ENCODE assay signal across 1 worm cellular context in genomic region chrII:13609655-13610054, ce11.
TF ChIP-seq lines count a peak whose summit lies in the region.

Gene gst-20 (minus strand): TSS chrII:13609824.

TF ChIP-seq in whole organism, L1 larva, 84 proteins besides CTCF, POLR2A, EP300 and RAD21 (continued from another document):
- no peak for TF ChIP-seq ets-5 (GFP tag; IDR thresholded peaks at IDR 0.05; lab: Robert Waterston, UW)
- no peak for TF ChIP-seq aly-2 (tag; optimal IDR thresholded peaks at IDR 0.05; lab: Kevin White, UChicago)
- peak; percentile 20 for TF ChIP-seq snpc-4 (tag; optimal IDR thresholded peaks at IDR 0.05; lab: Kevin White, UChicago)
- peak; percentile 91 for TF ChIP-seq nhr-20 (tag; optimal IDR thresholded peaks at IDR 0.05; lab: Kevin White, UChicago)
- peak; percentile 89 for TF ChIP-seq nhr-85 (tag; lab: Kevin White, UChicago)
- TF ChIP-seq sup-37 (GFP tag; optimal IDR thresholded peaks at IDR 0.05; lab: Kevin White, UChicago) = no peak
- TF ChIP-seq blmp-1 (tag; optimal IDR thresholded peaks at IDR 0.05; lab: Kevin White, UChicago) = peak; percentile 81
- TF ChIP-seq nhr-19 (GFP tag; conservative IDR thresholded peaks at IDR 0.05; lab: Robert Waterston, UW) = peak; percentile 19; the same call in 1 of the 2 replicates
- no peak for TF ChIP-seq unc-98 (GFP tag; IDR thresholded peaks at IDR 0.05; lab: Robert Waterston, UW)
- TF ChIP-seq rnt-1 (tag; optimal IDR thresholded peaks at IDR 0.05; lab: Kevin White, UChicago) = peak; percentile 10
- TF ChIP-seq ces-1 (GFP tag; optimal IDR thresholded peaks at IDR 0.05; lab: Kevin White, UChicago) = no peak
- no peak for TF ChIP-seq Y116A8C.19 (tag; optimal IDR thresholded peaks at IDR 0.05; lab: Kevin White, UChicago; ENCODE audit: borderline replicate concordance)
- no peak for TF ChIP-seq ceh-90 (tag; optimal IDR thresholded peaks at IDR 0.05; lab: Kevin White, UChicago)
- TF ChIP-seq efl-1 (optimal IDR thresholded peaks at IDR 0.05; lab: Kevin White, UChicago) = peak; percentile 3 to 23
- peak in 1 of 2 experiments; percentile 90 for TF ChIP-seq efl-1 (GFP tag; optimal IDR thresholded peaks at IDR 0.05 in 1 of 2; lab: Kevin White, UChicago)
- TF ChIP-seq unc-86 (tag; optimal IDR thresholded peaks at IDR 0.05; lab: Kevin White, UChicago) = no peak
- TF ChIP-seq mdl-1 (tag; optimal IDR thresholded peaks at IDR 0.05; lab: Kevin White, UChicago) = peak; percentile 35 to 92
- TF ChIP-seq egl-27 (tag; optimal IDR thresholded peaks at IDR 0.05; lab: Kevin White, UChicago) = no peak
- peak; percentile 9 for TF ChIP-seq elt-2 (tag; optimal IDR thresholded peaks at IDR 0.05; lab: Kevin White, UChicago)
- TF ChIP-seq lin-14 (GFP tag; optimal IDR thresholded peaks at IDR 0.05; lab: Kevin White, UChicago) = peak; percentile 90
- TF ChIP-seq grh-1 (GFP tag; IDR thresholded peaks at IDR 0.05; lab: Robert Waterston, UW) = no peak; the same call in 1 of the 2 replicates
